Worm (Caenorhabditis elegans) whole organism, L1 larva: ENCODE data around the gene K08D8.3.

ENCODE experiments used
- C16A3.4 ChIP-seq: fragments of 150-350 bp; optimal IDR thresholded peaks from 2 replicates; lab custom pipeline; 2014; ENCODE audit warnings: missing biosample characterization, missing genetic modification characterization
- F16B12.6 ChIP-seq: fragments of 150-350 bp; optimal IDR thresholded peaks from 2 replicates; lab custom pipeline; 2014; ENCODE audit warnings: missing biosample characterization, missing genetic modification characterization
- Y116A8C.19 ChIP-seq: sonication (generic microtip); optimal IDR thresholded peaks from 2 replicates; lab custom pipeline; 2016; ENCODE audit warnings: missing compliant biosample characterization, missing genetic modification characterization, borderline replicate concordance
- aha-1 ChIP-seq: fragments of 150-350 bp; optimal IDR thresholded peaks from 2 replicates; lab custom pipeline; 2014; ENCODE audit warnings: missing biosample characterization, missing genetic modification characterization
- aly-2 ChIP-seq: fragments of 150-350 bp; optimal IDR thresholded peaks from 2 replicates; lab custom pipeline; 2014; ENCODE audit warnings: missing biosample characterization, missing genetic modification characterization
- ama-1 ChIP-seq: fragments of 150-350 bp; optimal IDR thresholded peaks from 2 replicates; lab custom pipeline; 2014
- blmp-1 ChIP-seq: fragments of 150-350 bp; optimal IDR thresholded peaks from 2 replicates; lab custom pipeline; 2014; ENCODE audit warnings: missing biosample characterization, missing genetic modification characterization
- ceh-82 ChIP-seq, 3 experiments: fragments of 150-350 bp in 1 of 3; sonication (generic microtip) in 2 of 3; optimal IDR thresholded peaks; 2 replicates each; lab custom pipeline; 2014 to 2017; ENCODE audit warnings: missing biosample characterization in 3 of 3, missing genetic modification characterization in 3 of 3
- dsc-1 ChIP-seq: sonication (generic microtip); optimal IDR thresholded peaks from 2 replicates; lab custom pipeline; 2016; ENCODE audit warnings: mild to moderate bottlenecking, missing genetic modification characterization, missing compliant biosample characterization
- efl-1 ChIP-seq, 4 experiments: fragments of 150-350 bp; optimal IDR thresholded peaks in 3 of 4; peaks in 1 of 4; 1 replicate in 1 of 4; 2 replicates in 3 of 4; lab custom pipeline; 2014; ENCODE audit warnings: missing biosample characterization in 2 of 4, missing genetic modification characterization in 2 of 4, missing genetic modification reagents in 2 of 4
- elt-2 ChIP-seq: sonication (generic microtip); optimal IDR thresholded peaks from 2 replicates; lab custom pipeline; 2016; ENCODE audit warnings: missing genetic modification characterization, mild to moderate bottlenecking, inconsistent platforms, missing compliant biosample characterization, missing genetic modification reagents
- elt-3 ChIP-seq, 6 experiments: fragments of 150-350 bp in 1 of 6; sonication (generic microtip); optimal IDR thresholded peaks; 2 replicates each; lab custom pipeline; 2017 to 2018; ENCODE audit warnings: missing biosample characterization in 6 of 6, missing genetic modification characterization in 6 of 6, inconsistent platforms in 1 of 6
- fkh-4 ChIP-seq: sonication (generic microtip); optimal IDR thresholded peaks from 2 replicates; lab custom pipeline; 2016; ENCODE audit warnings: missing compliant biosample characterization, missing genetic modification characterization, borderline replicate concordance
- grh-1 ChIP-seq: fragments of 200-800 bp; sonication (Bioruptor generic); IDR thresholded peaks from 2 replicates; pipeline ENCODE4 v1.3.6; 2022; ENCODE audit warnings: missing genetic modification reagents, missing genetic modification characterization, missing compliant biosample characterization
- hlh-17 ChIP-seq: fragments of 200-800 bp; sonication (Bioruptor generic); optimal IDR thresholded peaks from 2 replicates; lab custom pipeline; 2018; ENCODE audit warnings: missing genetic modification characterization, mild to moderate bottlenecking, missing compliant biosample characterization, moderate library complexity, borderline replicate concordance
- hpl-2 ChIP-seq: fragments of 150-350 bp; optimal IDR thresholded peaks from 2 replicates; lab custom pipeline; 2014; ENCODE audit warnings: missing biosample characterization, missing genetic modification reagents, missing genetic modification characterization
- jun-1 ChIP-seq: fragments of 150-350 bp; optimal IDR thresholded peaks from 2 replicates; lab custom pipeline; 2014; ENCODE audit warnings: missing biosample characterization, missing genetic modification reagents, missing genetic modification characterization
- lir-3 ChIP-seq: sonication (generic microtip); optimal IDR thresholded peaks from 2 replicates; lab custom pipeline; 2016; ENCODE audit warnings: mild to moderate bottlenecking, missing genetic modification characterization, moderate library complexity, missing compliant biosample characterization; ENCODE audit not compliant: poor library complexity
- mef-2 ChIP-seq: fragments of 150-350 bp; optimal IDR thresholded peaks from 2 replicates; lab custom pipeline; 2014; ENCODE audit warnings: missing biosample characterization, missing genetic modification characterization
- nhr-20 ChIP-seq: sonication (generic microtip); optimal IDR thresholded peaks from 2 replicates; lab custom pipeline; 2016; ENCODE audit warnings: mild to moderate bottlenecking, missing genetic modification characterization, missing compliant biosample characterization
- nhr-237 ChIP-seq: fragments of 150-350 bp; optimal IDR thresholded peaks from 2 replicates; lab custom pipeline; 2014; ENCODE audit warnings: missing biosample characterization, missing genetic modification characterization
- nhr-28 ChIP-seq: fragments of 150-350 bp; optimal IDR thresholded peaks from 2 replicates; lab custom pipeline; 2014; ENCODE audit warnings: missing biosample characterization, missing genetic modification characterization
- nhr-85 ChIP-seq: sonication (generic microtip); peaks from one replicate; lab custom pipeline; 2016; ENCODE audit warnings: missing genetic modification characterization, inconsistent platforms, missing compliant biosample characterization
- pqm-1 ChIP-seq: sonication (generic microtip); optimal IDR thresholded peaks from 3 replicates; lab custom pipeline; 2017; ENCODE audit warnings: missing biosample characterization, missing genetic modification characterization
- rnt-1 ChIP-seq: sonication (generic microtip); optimal IDR thresholded peaks from 2 replicates; lab custom pipeline; 2016; ENCODE audit warnings: mild to moderate bottlenecking, missing genetic modification characterization, moderate library complexity, missing compliant biosample characterization
- swsn-7 ChIP-seq: sonication (generic microtip); optimal IDR thresholded peaks from 2 replicates; lab custom pipeline; 2016; ENCODE audit warnings: missing genetic modification characterization, missing compliant biosample characterization
- tlp-1 ChIP-seq: fragments of 150-350 bp; optimal IDR thresholded peaks from 2 replicates; lab custom pipeline; 2014; ENCODE audit warnings: missing biosample characterization, missing genetic modification characterization
- unc-30 ChIP-seq: sonication (generic microtip); optimal IDR thresholded peaks from 2 replicates; lab custom pipeline; 2017; ENCODE audit warnings: missing biosample characterization, missing genetic modification characterization
- unc-62 ChIP-seq: fragments of 150-350 bp; optimal IDR thresholded peaks from 2 replicates; lab custom pipeline; 2014; ENCODE audit warnings: missing biosample characterization, missing genetic modification reagents, missing genetic modification characterization
- unc-98 ChIP-seq: fragments of 200-800 bp; sonication (Bioruptor generic); IDR thresholded peaks from 2 replicates; pipeline ENCODE4 v1.3.6; 2022; ENCODE audit warnings: missing genetic modification characterization, missing compliant biosample characterization
- vab-15 ChIP-seq: sonication (generic microtip); optimal IDR thresholded peaks from 2 replicates; lab custom pipeline; 2017; ENCODE audit warnings: missing genotype, mild to moderate bottlenecking, missing genetic modification characterization, missing compliant biosample characterization
- xbp-1 ChIP-seq: sonication (generic microtip); optimal IDR thresholded peaks from 2 replicates; lab custom pipeline; 2016; ENCODE audit warnings: missing genetic modification characterization, missing compliant biosample characterization
- zag-1 ChIP-seq: fragments of 150-350 bp; optimal IDR thresholded peaks from 2 replicates; lab custom pipeline; 2014; ENCODE audit warnings: missing biosample characterization, missing genetic modification characterization
- ztf-11 ChIP-seq, 2 experiments: sonication (generic microtip); optimal IDR thresholded peaks; 2 replicates each; lab custom pipeline; 2016 to 2017; ENCODE audit warnings: missing genetic modification characterization in 2 of 2, missing biosample characterization in 1 of 2, missing compliant biosample characterization in 1 of 2
- ztf-4 ChIP-seq: fragments of 150-350 bp; optimal IDR thresholded peaks from 2 replicates; lab custom pipeline; 2014; ENCODE audit warnings: missing biosample characterization, missing genetic modification characterization

Gene K08D8.3

ce11 chrIV:12893166-12893565, 13.3 kb downstream of the K08D8.3 start, which contains the start of gene K08D8.12:
Gene K08D8.12 (plus strand): TSS chrIV:12893466.
- TF ChIP-seq ceh-82 (tag; optimal IDR thresholded peaks at IDR 0.05; lab: Kevin White, UChicago) = no peak
- TF ChIP-seq nhr-85 = peak; percentile 6

ce11 chrIV:12892194-12892593, 14.3 kb downstream of the K08D8.3 start, which contains the start of gene K08D8.1:
Gene K08D8.1 (plus strand): TSS chrIV:12892494.
- TF ChIP-seq unc-98 (GFP tag; lab: Robert Waterston, UW) (no peak), hlh-17 (GFP tag; lab: Kevin White, UChicago) (no peak), fkh-4 (no peak), mef-2 (tag; lab: Kevin White, UChicago) (no peak), unc-62 (GFP tag; lab: Kevin White, UChicago) (no peak), aha-1 (tag; lab: Kevin White, UChicago) (no peak), vab-15 (tag; lab: Kevin White, UChicago) (no peak)

ce11 chrIV:12891080-12891479, 15.4 kb downstream of the K08D8.3 start:
- TF ChIP-seq elt-2 (peak; percentile 17), aha-1 (tag; lab: Kevin White, UChicago) (no peak)

- TF ChIP-seq nhr-85 = no peak
- TF ChIP-seq C16A3.4 (tag; lab: Kevin White, UChicago) = no peak
- TF ChIP-seq nhr-28 (tag; lab: Kevin White, UChicago) = no peak
- no peak for TF ChIP-seq aly-2 (tag; lab: Kevin White, UChicago)
- no peak for TF ChIP-seq tlp-1 (tag; lab: Kevin White, UChicago)
- no peak for TF ChIP-seq blmp-1 (tag; lab: Kevin White, UChicago)
- TF ChIP-seq hpl-2 (GFP tag; lab: Kevin White, UChicago) = no peak
- peak; percentile 78 for TF ChIP-seq pqm-1 (tag; lab: Kevin White, UChicago)
- TF ChIP-seq Y116A8C.19 (tag; lab: Kevin White, UChicago) = no peak
- peak; percentile 7 for TF ChIP-seq jun-1 (tag; lab: Kevin White, UChicago)
- no peak for TF ChIP-seq lir-3 (tag; lab: Kevin White, UChicago)
- TF ChIP-seq swsn-7 (tag; lab: Kevin White, UChicago) = no peak
- TF ChIP-seq elt-3 (tag; optimal IDR thresholded peaks at IDR 0.05; lab: Kevin White, UChicago) = no peak
- TF ChIP-seq nhr-20 (tag; lab: Kevin White, UChicago) = no peak
- TF ChIP-seq xbp-1 (tag; lab: Kevin White, UChicago) = no peak
- TF ChIP-seq elt-2 = peak; percentile 88
- no peak for TF ChIP-seq rnt-1
- TF ChIP-seq unc-30 (tag; lab: Kevin White, UChicago) = no peak
- TF ChIP-seq zag-1 (tag; lab: Kevin White, UChicago) = no peak
- no peak for TF ChIP-seq ama-1
- TF ChIP-seq nhr-237 (tag; lab: Kevin White, UChicago) = no peak
- no peak for TF ChIP-seq dsc-1 (tag; lab: Kevin White, UChicago)
- TF ChIP-seq ztf-11 (tag; optimal IDR thresholded peaks at IDR 0.05; lab: Kevin White, UChicago) = no peak
- TF ChIP-seq efl-1 (optimal IDR thresholded peaks at IDR 0.05; lab: Kevin White, UChicago) = no peak
- TF ChIP-seq efl-1 (GFP tag; optimal IDR thresholded peaks at IDR 0.05 in 1 of 2; lab: Kevin White, UChicago) = peak in 1 of 2 experiments; percentile 30
- no peak for TF ChIP-seq F16B12.6 (tag; lab: Kevin White, UChicago)
Measured at ce11 chrIV:12890445-12890844, 16.0 kb downstream of the K08D8.3 start, which contains the start of gene K08D8.6. Gene K08D8.6 (minus strand): TSS chrIV:12890508.

- no peak for TF ChIP-seq grh-1
- TF ChIP-seq ama-1 = no peak
- no peak for TF ChIP-seq ztf-4
- TF ChIP-seq rnt-1 = no peak
Measured at ce11 chrIV:12886012-12886411, 20.4 kb downstream of the K08D8.3 start.
